Fruit fly (Drosophila melanogaster) whole organism, embryonic: Measurements from ENCODE around the gene sordd2.

Source experiments
- Blimp-1 ChIP-seq: fragments of 200-800 bp; sonication (Bioruptor generic); optimal IDR thresholded peaks from 3 replicates; lab custom pipeline; 2018; ENCODE audit warnings: missing biosample characterization, missing genetic modification characterization, mild to moderate bottlenecking, moderate library complexity, missing genetic modification reagents
- CG11247 ChIP-seq: fragments of 200-800 bp; sonication (Bioruptor generic); IDR thresholded peaks from 2 replicates; pipeline ENCODE4 v1.3.6; 2022; ENCODE audit warnings: missing biosample characterization, missing genetic modification characterization
- CG11398 ChIP-seq: fragments of 200-800 bp; sonication (Bioruptor generic); optimal IDR thresholded peaks from 2 replicates; lab custom pipeline; 2016; ENCODE audit warnings: missing biosample characterization, missing genetic modification characterization
- CG12659 ChIP-seq: fragments of 200-800 bp; sonication (Bioruptor generic); optimal IDR thresholded peaks from 3 replicates; lab custom pipeline; 2017; ENCODE audit warnings: mild to moderate bottlenecking, missing biosample characterization, missing genetic modification reagents, missing genetic modification characterization
- CG12769 ChIP-seq: fragments of 200-800 bp; sonication (Bioruptor generic); optimal IDR thresholded peaks from 2 replicates; lab custom pipeline; 2019; ENCODE audit warnings: missing biosample characterization, mild to moderate bottlenecking, missing genetic modification characterization, moderate library complexity
- CG13287 ChIP-seq: fragments of 200-800 bp; sonication (Bioruptor generic); IDR thresholded peaks from 2 replicates; pipeline ENCODE4 v1.3.6; 2022; ENCODE audit warnings: missing biosample characterization, missing genetic modification characterization; ENCODE audit not compliant: partially characterized antibody
- CG13775 ChIP-seq: fragments of 200-800 bp; sonication (Bioruptor generic); optimal IDR thresholded peaks from 3 replicates; lab custom pipeline; 2017; ENCODE audit warnings: missing biosample characterization, mild to moderate bottlenecking, missing genetic modification characterization
- CG15073 ChIP-seq: fragments of 200-800 bp; sonication (Bioruptor generic); optimal IDR thresholded peaks from 2 replicates; lab custom pipeline; 2016; ENCODE audit warnings: missing biosample characterization, missing genetic modification characterization
- CG15269 ChIP-seq: fragments of 200-800 bp; sonication (Bioruptor generic); optimal IDR thresholded peaks from 2 replicates; lab custom pipeline; 2018; ENCODE audit warnings: missing biosample characterization, mild to moderate bottlenecking, missing genetic modification characterization, moderate library complexity
- CG15696 ChIP-seq: fragments of 200-800 bp; sonication (Bioruptor generic); optimal IDR thresholded peaks from 2 replicates; lab custom pipeline; 2019; ENCODE audit warnings: missing biosample characterization, mild to moderate bottlenecking, missing genetic modification characterization, moderate library complexity
- CG2199 ChIP-seq: fragments of 200-800 bp; sonication (Bioruptor generic); IDR thresholded peaks from 3 replicates; pipeline ENCODE4 v1.3.6; 2022; ENCODE audit warnings: missing biosample characterization, missing genetic modification characterization
- CG30403 ChIP-seq: fragments of 200-800 bp; sonication (Bioruptor generic); optimal IDR thresholded peaks from 3 replicates; lab custom pipeline; 2016; ENCODE audit warnings: missing biosample characterization, missing genetic modification characterization
- CG32767 ChIP-seq: fragments of 200-800 bp; sonication (Bioruptor generic); IDR thresholded peaks from 2 replicates; pipeline ENCODE4 v1.3.6; 2022; ENCODE audit warnings: missing biosample characterization, missing genetic modification characterization
- CG3995 ChIP-seq: fragments of 200-800 bp; sonication (Bioruptor generic); optimal IDR thresholded peaks from 3 replicates; lab custom pipeline; 2016; ENCODE audit warnings: missing biosample characterization, missing genetic modification characterization
- CG43689 ChIP-seq: fragments of 200-800 bp; sonication (Bioruptor generic); IDR thresholded peaks from 2 replicates; pipeline ENCODE4 v1.3.6; 2022; ENCODE audit warnings: missing biosample characterization, missing genetic modification characterization
- CG6683 ChIP-seq: fragments of 200-800 bp; sonication (Bioruptor generic); optimal IDR thresholded peaks from 2 replicates; lab custom pipeline; 2017; ENCODE audit warnings: missing biosample characterization, mild to moderate bottlenecking, missing genetic modification characterization, missing genetic modification reagents
- CG6854 ChIP-seq: fragments of 200-800 bp; sonication (Bioruptor generic); optimal IDR thresholded peaks from 3 replicates; lab custom pipeline; 2017; ENCODE audit warnings: missing biosample characterization, mild to moderate bottlenecking, missing genetic modification characterization
- CG7357 ChIP-seq: fragments of 200-800 bp; sonication (Bioruptor generic); IDR thresholded peaks from 3 replicates; pipeline ENCODE4 v1.3.6; 2022; ENCODE audit warnings: missing biosample characterization, missing genetic modification characterization
- CG7745 ChIP-seq: fragments of 200-800 bp; sonication (Bioruptor generic); optimal IDR thresholded peaks from 2 replicates; lab custom pipeline; 2018; ENCODE audit warnings: missing biosample characterization, mild to moderate bottlenecking, missing genetic modification characterization, moderate library complexity
- CG8478 ChIP-seq: fragments of >200 bp; optimal IDR thresholded peaks from 2 replicates; lab custom pipeline; 2018
- Camta ChIP-seq: fragments of 200-800 bp; sonication (Bioruptor generic); optimal IDR thresholded peaks from 2 replicates; lab custom pipeline; 2016; ENCODE audit warnings: missing biosample characterization, missing genetic modification characterization
- D19A ChIP-seq: fragments of 200-800 bp; optimal IDR thresholded peaks from 3 replicates; lab custom pipeline; 2019; ENCODE audit warnings: missing biosample characterization, mild to moderate bottlenecking, missing genetic modification characterization, moderate library complexity
- Ets65A ChIP-seq: fragments of 200-800 bp; sonication (Bioruptor generic); peaks from one replicate; lab custom pipeline; 2016; ENCODE audit warnings: missing biosample characterization, missing genetic modification characterization
- Fer3 ChIP-seq: fragments of 200-800 bp; sonication (Bioruptor generic); optimal IDR thresholded peaks from 2 replicates; lab custom pipeline; 2018; ENCODE audit warnings: missing biosample characterization, mild to moderate bottlenecking, missing genetic modification characterization, moderate library complexity
- H15 ChIP-seq: fragments of 200-800 bp; sonication (Bioruptor generic); IDR thresholded peaks from 3 replicates; pipeline ENCODE4 v1.3.6; 2022; ENCODE audit warnings: missing biosample characterization, missing genetic modification characterization
- HLHmδ ChIP-seq: fragments of 200-800 bp; sonication (Bioruptor generic); optimal IDR thresholded peaks from 2 replicates; lab custom pipeline; 2018; ENCODE audit warnings: missing biosample characterization, mild to moderate bottlenecking, missing genetic modification characterization, moderate library complexity
- Med ChIP-seq: fragments of 200-800 bp; sonication (Bioruptor generic); peaks from one replicate; lab custom pipeline; 2016; ENCODE audit warnings: missing biosample characterization, missing genetic modification characterization, mild to moderate bottlenecking, inconsistent platforms, moderate library complexity
- NC2α ChIP-seq: fragments of 200-800 bp; sonication (Bioruptor generic); optimal IDR thresholded peaks from 2 replicates; lab custom pipeline; 2016; ENCODE audit warnings: missing biosample characterization, missing genetic modification characterization
- NFAT ChIP-seq: fragments of 200-800 bp; sonication (Bioruptor generic); IDR thresholded peaks from 2 replicates; pipeline ENCODE4 v1.3.6; 2022; ENCODE audit warnings: missing biosample characterization, missing genetic modification characterization
- PHDP ChIP-seq: fragments of 200-800 bp; sonication (Bioruptor generic); optimal IDR thresholded peaks from 3 replicates; lab custom pipeline; 2018; ENCODE audit warnings: missing biosample characterization, mild to moderate bottlenecking, missing genetic modification characterization, moderate library complexity
- Sox100B ChIP-seq: fragments of 200-800 bp; sonication (Bioruptor generic); optimal IDR thresholded peaks from 3 replicates; lab custom pipeline; 2018; ENCODE audit warnings: missing biosample characterization, mild to moderate bottlenecking, missing genetic modification characterization
- Stat92E ChIP-seq, 3 experiments: fragments of >200 bp in 2 of 3; fragments of 200-800 bp in 1 of 3; sonication (Bioruptor generic) in 1 of 3; optimal IDR thresholded peaks; 2 replicates each; lab custom pipeline; 2017 to 2019; ENCODE audit warnings: missing biosample characterization in 3 of 3, missing genetic modification characterization in 3 of 3, mild to moderate bottlenecking in 1 of 3, moderate library complexity in 1 of 3
- ash1 ChIP-seq: fragments of 200-800 bp; sonication (Bioruptor generic); optimal IDR thresholded peaks from 2 replicates; lab custom pipeline; 2018; ENCODE audit warnings: missing biosample characterization, mild to moderate bottlenecking, missing genetic modification characterization
- bsh ChIP-seq, 2 experiments: fragments of 200-800 bp; sonication (Bioruptor generic); optimal IDR thresholded peaks; 2 replicates each; lab custom pipeline; 2017 to 2018; ENCODE audit warnings: mild to moderate bottlenecking in 2 of 2, missing biosample characterization in 2 of 2, missing genetic modification characterization in 2 of 2, moderate library complexity in 1 of 2
- cg ChIP-seq: fragments of 200-800 bp; sonication (Bioruptor generic); optimal IDR thresholded peaks from 3 replicates; lab custom pipeline; 2019; ENCODE audit warnings: missing biosample characterization, mild to moderate bottlenecking, missing genetic modification characterization, moderate library complexity
- chinmo ChIP-seq: fragments of 200-800 bp; sonication (Bioruptor generic); IDR thresholded peaks from 4 replicates; pipeline ENCODE4 v1.3.6; 2022; ENCODE audit warnings: missing biosample characterization, missing genetic modification characterization; ENCODE audit not compliant: partially characterized antibody
- ci ChIP-seq: fragments of 200-800 bp; sonication (Bioruptor generic); IDR thresholded peaks from 3 replicates; pipeline ENCODE4 v1.3.6; 2022; ENCODE audit warnings: missing biosample characterization, missing genetic modification characterization
- cwo ChIP-seq: fragments of 200-800 bp; sonication (Bioruptor generic); optimal IDR thresholded peaks from 3 replicates; lab custom pipeline; 2017; ENCODE audit warnings: missing biosample characterization, missing genetic modification characterization, mild to moderate bottlenecking, moderate library complexity, missing genetic modification reagents
- dpn ChIP-seq, 2 experiments: fragments of 200-800 bp; sonication (Bioruptor generic); optimal IDR thresholded peaks; 3 replicates each; lab custom pipeline; 2016; ENCODE audit warnings: missing biosample characterization in 2 of 2, missing genetic modification characterization in 2 of 2
- dysf ChIP-seq: fragments of 200-800 bp; sonication (Bioruptor generic); IDR thresholded peaks from 3 replicates; pipeline ENCODE4 v1.3.6; 2022; ENCODE audit warnings: missing biosample characterization, missing genetic modification characterization
- lbe ChIP-seq: fragments of 200-800 bp; sonication (Bioruptor generic); optimal IDR thresholded peaks from 2 replicates; lab custom pipeline; 2016; ENCODE audit warnings: missing biosample characterization, mild to moderate bottlenecking, missing genetic modification characterization
- nerfin-1 ChIP-seq: fragments of 200-800 bp; sonication (Bioruptor generic); optimal IDR thresholded peaks from 3 replicates; lab custom pipeline; 2019; ENCODE audit warnings: missing biosample characterization, mild to moderate bottlenecking, missing genetic modification characterization, moderate library complexity
- nom ChIP-seq: fragments of 200-800 bp; sonication (Bioruptor generic); optimal IDR thresholded peaks from 2 replicates; lab custom pipeline; 2017; ENCODE audit warnings: missing biosample characterization, missing genetic modification characterization, mild to moderate bottlenecking, moderate library complexity, missing genetic modification reagents
- pb ChIP-seq: fragments of 200-800 bp; sonication (Bioruptor generic); optimal IDR thresholded peaks from 3 replicates; lab custom pipeline; 2016; ENCODE audit warnings: missing biosample characterization, missing genetic modification characterization
- pzg ChIP-seq: fragments of 200-800 bp; sonication (Bioruptor generic); optimal IDR thresholded peaks from 3 replicates; lab custom pipeline; 2018; ENCODE audit warnings: missing biosample characterization, mild to moderate bottlenecking, missing genetic modification characterization, moderate library complexity
- ro ChIP-seq: fragments of 200-800 bp; sonication (Bioruptor generic); IDR thresholded peaks from 2 replicates; pipeline ENCODE4 v1.3.6; 2022; ENCODE audit warnings: missing biosample characterization, missing genetic modification characterization
- schlank ChIP-seq: fragments of 200-800 bp; sonication (Bioruptor generic); optimal IDR thresholded peaks from 2 replicates; lab custom pipeline; 2018; ENCODE audit warnings: missing biosample characterization, mild to moderate bottlenecking, missing genetic modification characterization
- sim ChIP-seq: fragments of 200-800 bp; sonication (Bioruptor generic); IDR thresholded peaks from 2 replicates; pipeline ENCODE4 v1.3.6; 2022; ENCODE audit warnings: missing biosample characterization, missing genetic modification characterization
- wek ChIP-seq: fragments of 200-800 bp; sonication (Bioruptor generic); optimal IDR thresholded peaks from 3 replicates; lab custom pipeline; 2018; ENCODE audit warnings: missing biosample characterization, mild to moderate bottlenecking, missing genetic modification characterization, moderate library complexity
- zen2 ChIP-seq: fragments of 200-800 bp; sonication (Bioruptor generic); IDR thresholded peaks from 3 replicates; pipeline ENCODE4 v1.3.6; 2022; ENCODE audit warnings: missing biosample characterization, missing genetic modification characterization; ENCODE audit not compliant: partially characterized antibody
- zfh2 ChIP-seq: fragments of 200-800 bp; sonication (Bioruptor generic); optimal IDR thresholded peaks from 2 replicates; lab custom pipeline; 2016; ENCODE audit warnings: missing biosample characterization, missing genetic modification characterization

sordd2 gene

dm6 chrX:15813224-15813623 is 14.3 kb upstream of the sordd2 start (continued):
- TF ChIP-seq CG6683 (GFP tag; lab: Kevin White, UChicago) (no peak), PHDP (tag; lab: Kevin White, UChicago) (no peak), NFAT (no peak), pzg (no peak), CG12769 (tag; lab: Kevin White, UChicago) (peak; percentile 50), CG8478 (lab: Kevin White, UChicago) (no peak), nom (GFP tag; lab: Kevin White, UChicago) (peak; percentile 20), nerfin-1 (tag; lab: Kevin White, UChicago) (no peak), NC2α (GFP tag; lab: Kevin White, UChicago) (no peak), CG32767 (GFP tag; lab: Robert Waterston, UW) (no peak), pb (no peak), ash1 (GFP tag; lab: Kevin White, UChicago) (no peak), ro (GFP tag; lab: Robert Waterston, UW) (no peak), CG2199 (GFP tag; lab: Robert Waterston, UW) (peak; percentile 83; the same call in 2 of the 3 replicates), ci (0 out of 3 replicates have a peak, but pooled peaks have one; percentile 16), cwo (no peak), bsh (GFP tag; optimal IDR thresholded peaks at IDR 0.05; lab: Kevin White, UChicago) (no peak), CG15269 (tag; lab: Kevin White, UChicago) (no peak), CG7357 (GFP tag; lab: Robert Waterston, UW) (0 out of 3 replicates have a peak, but pooled peaks have one; percentile 14), lbe (GFP tag; lab: Kevin White, UChicago) (peak; percentile 62), CG3995 (GFP tag; lab: Kevin White, UChicago) (no peak), CG30403 (GFP tag; lab: Kevin White, UChicago) (no peak), dpn (GFP tag; optimal IDR thresholded peaks at IDR 0.05; lab: Kevin White, UChicago) (no peak), D19A (tag; lab: Kevin White, UChicago) (peak; percentile 10), Ets65A (peak; percentile 5), CG6854 (no peak), Fer3 (tag; lab: Kevin White, UChicago) (no peak), Med (GFP tag; lab: Kevin White, UChicago) (peak; percentile 48), Camta (no peak), CG13287 (GFP tag; lab: Robert Waterston, UW) (0 out of 2 replicates have a peak, but pooled peaks have one; percentile 11), Stat92E (GFP tag; optimal IDR thresholded peaks at IDR 0.05; lab: Kevin White, UChicago) (peak in 1 of 3 experiments; percentile 68), CG15073 (GFP tag; lab: Kevin White, UChicago) (no peak), chinmo (GFP tag; lab: Robert Waterston, UW) (peak; percentile 75; the same call in 1 of the 4 replicates), cg (GFP tag; lab: Kevin White, UChicago) (peak; percentile 93), CG11247 (GFP tag; lab: Robert Waterston, UW) (no peak), CG12659 (GFP tag; lab: Kevin White, UChicago) (no peak), Blimp-1 (GFP tag; lab: Kevin White, UChicago) (peak; percentile 33), H15 (GFP tag; lab: Robert Waterston, UW) (no peak)
- TF ChIP-seq, all 482 proteins: peak for 22

- no peak for TF ChIP-seq CG11398
- TF ChIP-seq CG43689 (GFP tag; lab: Robert Waterston, UW) = no peak
- no peak for TF ChIP-seq CG15696
- no peak for TF ChIP-seq CG13775 (GFP tag; lab: Kevin White, UChicago)
- no peak for TF ChIP-seq wek
- TF ChIP-seq CG7745 = no peak
- TF ChIP-seq zfh2 (GFP tag; lab: Kevin White, UChicago) = no peak
- no peak for TF ChIP-seq schlank (tag; lab: Kevin White, UChicago)
- TF ChIP-seq zen2 (GFP tag; lab: Robert Waterston, UW) = no peak
- TF ChIP-seq sim (GFP tag; lab: Robert Waterston, UW) = no peak
- peak; percentile 71 for TF ChIP-seq Med (GFP tag; lab: Kevin White, UChicago)
- no peak for TF ChIP-seq Sox100B (GFP tag; lab: Kevin White, UChicago)
- TF ChIP-seq HLHmδ (GFP tag; lab: Kevin White, UChicago) = no peak
- no peak for TF ChIP-seq dysf (GFP tag; lab: Robert Waterston, UW)
These were observed 13.6 kb upstream of the sordd2 start for dm6 chrX:15812615-15812995.
